Fruit fly (Drosophila melanogaster) whole organism: ENCODE data around the gene CG45101.
A peak's percentile ranks its signal among the peaks of the same experiment; 100 is the strongest.

Experiments used
- CG8478 ChIP-seq: fragments of >200 bp; optimal IDR thresholded peaks from 2 replicates; lab custom pipeline; 2018; ENCODE audit warnings: inconsistent platforms
- Dll ChIP-seq: fragments of >200 bp; optimal IDR thresholded peaks from 2 replicates; lab custom pipeline; 2017
- EcR ChIP-seq, 2 experiments: fragments of >200 bp; optimal IDR thresholded peaks; 2 replicates each; lab custom pipeline; 2017; ENCODE audit warnings: missing biosample characterization in 2 of 2, missing genetic modification characterization in 2 of 2, missing genetic modification reagents in 2 of 2
- pan ChIP-seq: fragments of >200 bp; optimal IDR thresholded peaks from 2 replicates; lab custom pipeline; 2017
- psq ChIP-seq: fragments of >200 bp; optimal IDR thresholded peaks from 2 replicates; lab custom pipeline; 2017
- usp ChIP-seq: fragments of >200 bp; optimal IDR thresholded peaks from 2 replicates; lab custom pipeline; 2017; ENCODE audit warnings: missing biosample characterization, missing genetic modification characterization, mixed read lengths

The CG45101 gene

DNA sequence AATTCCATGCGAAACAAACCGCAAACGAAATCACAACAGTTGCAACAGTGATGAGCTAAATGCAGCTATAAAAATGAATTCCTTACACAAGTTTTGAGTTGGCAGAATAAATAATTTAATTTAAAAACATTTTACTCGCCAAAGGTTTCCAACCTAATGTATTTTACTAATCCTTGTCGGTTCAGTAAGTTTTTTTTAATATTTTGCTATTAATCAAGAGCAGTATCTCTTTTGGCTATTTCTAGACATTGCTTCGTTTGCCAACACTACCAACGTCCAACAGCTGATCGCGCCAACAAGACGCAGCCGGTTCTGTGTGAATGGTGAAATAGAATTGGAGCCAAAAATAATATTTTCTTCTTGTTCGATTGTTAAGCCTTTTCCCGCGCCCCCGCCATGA lies at the start of gene CG45101, which contains the start of the genes CG32075 and SuUR:
Gene CG45101 (plus strand): TSS at position 303 of the 400 bp plus-strand sequence.
Gene CG32075 (minus strand): TSS at position 253 of the 400 bp plus-strand sequence.
Gene SuUR (plus strand): TSS at position 303 of the 400 bp plus-strand sequence.
- TF ChIP-seq EcR (GFP tag; optimal IDR thresholded peaks at IDR 0.05; lab: Kevin White, UChicago) (no peak), usp (GFP tag; lab: Kevin White, UChicago) (no peak), CG8478 (lab: Kevin White, UChicago) (no peak), Dll (lab: Kevin White, UChicago) (no peak), pan (lab: Kevin White, UChicago) (no peak), psq (lab: Kevin White, UChicago) (no peak)

dm6 chr3L:11015203-11015602 lies 49.6 kb upstream of the CG45101 start:
- no peak for TF ChIP-seq pan (lab: Kevin White, UChicago)
- no peak for TF ChIP-seq usp (GFP tag; lab: Kevin White, UChicago)
- TF ChIP-seq CG8478 (lab: Kevin White, UChicago) = no peak
- TF ChIP-seq EcR (GFP tag; optimal IDR thresholded peaks at IDR 0.05; lab: Kevin White, UChicago) = no peak
- TF ChIP-seq Dll (lab: Kevin White, UChicago) = no peak
- TF ChIP-seq psq (lab: Kevin White, UChicago) = no peak

dm6 chr3L:11020058-11020457 lies 44.7 kb upstream of the CG45101 start:
- TF ChIP-seq usp (GFP tag; lab: Kevin White, UChicago) (no peak), pan (lab: Kevin White, UChicago) (no peak), EcR (GFP tag; optimal IDR thresholded peaks at IDR 0.05; lab: Kevin White, UChicago) (no peak), CG8478 (lab: Kevin White, UChicago) (no peak), psq (lab: Kevin White, UChicago) (no peak), Dll (lab: Kevin White, UChicago) (no peak)

DNA sequence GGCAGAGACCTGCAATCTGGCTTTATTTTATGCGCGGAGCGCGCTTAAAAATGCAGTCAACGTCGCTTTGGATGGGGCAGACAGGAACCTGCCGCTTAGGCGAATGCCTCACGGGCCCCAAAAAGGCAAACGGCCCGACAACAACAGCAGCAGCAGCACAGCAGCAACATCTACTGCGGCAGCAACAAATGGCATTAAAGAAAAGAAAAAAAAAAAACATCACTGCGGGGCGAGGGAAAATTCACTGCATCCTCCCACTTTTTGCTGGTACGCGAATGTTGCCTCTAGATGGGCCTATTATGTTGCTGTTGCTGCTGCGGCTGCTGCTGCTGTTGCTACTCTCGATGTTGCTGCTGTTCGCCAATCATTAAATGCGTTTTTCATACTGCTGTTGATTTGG lies 42.8 kb upstream of the CG45101 start:
- TF ChIP-seq Dll (lab: Kevin White, UChicago) (peak; percentile 19), usp (GFP tag; lab: Kevin White, UChicago) (no peak), EcR (GFP tag; optimal IDR thresholded peaks at IDR 0.05; lab: Kevin White, UChicago) (no peak)

DNA sequence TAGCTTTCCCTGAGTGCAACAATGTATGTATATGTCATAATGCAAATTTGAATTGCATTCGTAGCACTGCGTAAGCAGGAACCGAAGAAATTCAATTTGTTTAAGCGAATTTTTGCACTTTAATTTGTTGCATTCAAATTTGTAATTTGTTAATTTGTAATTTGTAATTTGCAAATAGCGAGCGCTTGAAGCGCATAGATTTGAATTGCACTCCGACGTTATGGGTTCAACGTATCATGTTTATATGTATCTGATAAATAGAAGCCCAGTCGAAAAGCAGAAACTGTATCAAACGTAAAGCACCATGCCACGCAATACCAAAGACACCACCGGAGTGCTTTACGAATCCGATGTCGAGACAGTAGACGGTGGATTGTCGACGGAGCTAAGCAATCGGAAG lies 41.6 kb upstream of the CG45101 start, which contains the start of gene Fad2:
Gene Fad2 (plus strand): TSS at position 301 of the 400 bp plus-strand sequence.
- TF ChIP-seq usp (GFP tag; lab: Kevin White, UChicago) (no peak), psq (lab: Kevin White, UChicago) (no peak), pan (lab: Kevin White, UChicago) (no peak), CG8478 (lab: Kevin White, UChicago) (no peak), EcR (GFP tag; optimal IDR thresholded peaks at IDR 0.05; lab: Kevin White, UChicago) (no peak), Dll (lab: Kevin White, UChicago) (no peak)

dm6 chr3L:11025261-11025660 lies 39.5 kb upstream of the CG45101 start, which contains the start of gene CG32079:
Gene CG32079 (plus strand): TSS chr3L:11025561.
- TF ChIP-seq EcR (GFP tag; optimal IDR thresholded peaks at IDR 0.05; lab: Kevin White, UChicago) (no peak), Dll (lab: Kevin White, UChicago) (no peak), psq (lab: Kevin White, UChicago) (no peak), CG8478 (lab: Kevin White, UChicago) (no peak), usp (GFP tag; lab: Kevin White, UChicago) (no peak)

dm6 chr3L:11027279-11027678 lies 37.5 kb upstream of the CG45101 start, which contains the start of gene CG32081:
Gene CG32081 (plus strand): TSS chr3L:11027579.
- no peak for TF ChIP-seq pan (lab: Kevin White, UChicago)
- TF ChIP-seq usp (GFP tag; lab: Kevin White, UChicago) = no peak
- no peak for TF ChIP-seq EcR (GFP tag; optimal IDR thresholded peaks at IDR 0.05; lab: Kevin White, UChicago)
- TF ChIP-seq psq (lab: Kevin White, UChicago) = no peak
- no peak for TF ChIP-seq Dll (lab: Kevin White, UChicago)
- no peak for TF ChIP-seq CG8478 (lab: Kevin White, UChicago)

dm6 chr3L:11031784-11032183 lies 33.0 kb upstream of the CG45101 start:
- TF ChIP-seq pan (lab: Kevin White, UChicago) (no peak), psq (lab: Kevin White, UChicago) (no peak), EcR (GFP tag; optimal IDR thresholded peaks at IDR 0.05; lab: Kevin White, UChicago) (no peak), CG8478 (lab: Kevin White, UChicago) (no peak), usp (GFP tag; lab: Kevin White, UChicago) (no peak), Dll (lab: Kevin White, UChicago) (no peak)

DNA sequence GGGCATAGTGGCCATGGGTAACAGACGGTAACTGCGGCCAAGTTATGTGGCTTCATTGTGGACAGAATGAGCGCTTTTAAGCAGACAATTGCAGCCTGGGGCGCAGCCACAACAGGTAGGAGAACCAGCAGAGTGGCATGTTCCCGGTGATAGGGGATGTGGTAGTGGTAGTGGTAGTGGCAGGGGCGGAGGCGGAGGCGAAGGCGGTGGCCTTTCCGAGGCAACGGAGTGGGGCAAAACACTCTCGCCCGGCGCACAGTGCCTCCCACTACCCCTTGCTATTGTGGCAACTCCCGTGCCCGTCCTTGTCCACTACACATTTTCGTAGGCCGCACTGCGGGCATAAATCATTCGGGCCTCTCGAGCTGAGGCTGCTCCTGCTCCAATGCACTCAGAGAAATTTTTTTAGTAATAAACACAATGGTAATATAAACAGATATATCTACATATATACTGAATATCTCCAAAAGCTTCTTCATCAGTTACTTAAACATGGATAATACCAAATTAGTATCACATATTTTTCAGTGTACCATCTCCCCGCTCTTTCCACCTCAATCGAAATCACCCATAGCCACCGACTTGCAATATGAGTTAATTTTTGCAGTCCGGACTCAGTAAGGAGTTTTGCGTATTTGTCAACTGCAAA lies 31.3 kb upstream of the CG45101 start:
- no peak for TF ChIP-seq Dll (lab: Kevin White, UChicago)
- TF ChIP-seq pan (lab: Kevin White, UChicago) = no peak
- TF ChIP-seq psq (lab: Kevin White, UChicago) = no peak

dm6 chr3L:11035039-11035438 lies 29.8 kb upstream of the CG45101 start:
- no peak for TF ChIP-seq usp (GFP tag; lab: Kevin White, UChicago)
- TF ChIP-seq CG8478 (lab: Kevin White, UChicago) = no peak
- no peak for TF ChIP-seq Dll (lab: Kevin White, UChicago)
- TF ChIP-seq pan (lab: Kevin White, UChicago) = no peak
- no peak for TF ChIP-seq EcR (GFP tag; optimal IDR thresholded peaks at IDR 0.05; lab: Kevin White, UChicago)
- TF ChIP-seq psq (lab: Kevin White, UChicago) = no peak

dm6 chr3L:11041193-11041592 lies 23.6 kb upstream of the CG45101 start:
- TF ChIP-seq EcR (GFP tag; optimal IDR thresholded peaks at IDR 0.05; lab: Kevin White, UChicago) (no peak), Dll (lab: Kevin White, UChicago) (no peak), pan (lab: Kevin White, UChicago) (no peak), usp (GFP tag; lab: Kevin White, UChicago) (no peak), CG8478 (lab: Kevin White, UChicago) (no peak), psq (lab: Kevin White, UChicago) (no peak)
